Worm (Caenorhabditis elegans) whole organism, L4/young adult: ENCODE measurements around the gene F42A8.1.

ENCODE experiments used
- W03F9.2 ChIP-seq: fragments of 150-350 bp; optimal IDR thresholded peaks from 2 replicates; lab custom pipeline; 2014; ENCODE audit warnings: missing biosample characterization, missing genetic modification characterization
- dao-5 ChIP-seq: sonication (generic microtip); optimal IDR thresholded peaks from 2 replicates; lab custom pipeline; 2016; ENCODE audit warnings: missing genotype, missing genetic modification characterization, moderate library complexity, missing compliant biosample characterization
- him-1 ChIP-seq: sonication (generic microtip); optimal IDR thresholded peaks from 2 replicates; lab custom pipeline; 2016; ENCODE audit warnings: missing genotype, missing genetic modification reagents, missing genetic modification characterization, missing compliant biosample characterization

- TF ChIP-seq him-1 (tag; lab: Kevin White, UChicago) (no peak), dao-5 (tag; lab: Kevin White, UChicago) (no peak), W03F9.2 (tag; lab: Kevin White, UChicago) (no peak)
Observed at ce11 chrII:9299679-9300078, 46.7 kb downstream of the F42A8.1 start.
